Fruit fly (Drosophila melanogaster): ENCODE measurements around the gene hoe2.

The hoe2 gene

DNA sequence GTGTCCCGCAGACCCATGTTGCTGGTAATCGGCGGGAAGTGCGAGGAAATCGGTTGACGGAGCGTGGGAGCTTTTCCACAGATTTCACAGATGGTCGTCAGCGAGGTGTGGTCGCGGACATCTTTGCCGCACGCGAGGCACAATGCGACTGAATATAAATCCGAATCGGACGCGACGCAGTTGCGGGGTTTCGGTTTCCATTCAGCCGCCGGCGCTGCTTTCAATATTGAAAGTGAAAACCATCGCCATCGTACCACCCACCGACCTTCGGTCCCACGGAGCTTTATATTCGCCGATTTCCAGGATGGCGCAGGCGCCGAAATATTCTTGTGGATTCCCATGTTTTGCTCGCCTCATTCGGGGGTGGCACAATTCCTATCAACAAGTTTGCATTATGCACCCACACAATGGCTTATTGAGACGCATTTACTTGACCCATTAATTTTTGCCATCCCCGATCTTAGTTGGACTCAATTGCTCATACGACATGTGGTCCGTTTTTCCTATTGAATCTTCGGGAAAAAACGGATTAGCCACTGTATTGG, at the start of gene hoe2:
hoe2 (minus strand) TSS at position 126 of the 545 bp plus-strand sequence.
- TF ChIP-seq pita (GFP tag; optimal IDR thresholded peaks at IDR 0.05): no peak
- no peak for TF ChIP-seq cato (GFP tag; optimal IDR thresholded peaks at IDR 0.05; ENCODE audit: borderline replicate concordance)
- TF ChIP-seq Hand (GFP tag; optimal IDR thresholded peaks at IDR 0.05): peak; percentile 38
- peak; percentile 4 for TF ChIP-seq Meics (GFP tag; optimal IDR thresholded peaks at IDR 0.05)
- peak; percentile 94 for TF ChIP-seq scrt (GFP tag; optimal IDR thresholded peaks at IDR 0.05)
- no peak for TF ChIP-seq CG12219 (GFP tag; optimal IDR thresholded peaks at IDR 0.05)
- TF ChIP-seq CG18599 (GFP tag; optimal IDR thresholded peaks at IDR 0.05): peak; percentile 57
- peak; percentile 79 for TF ChIP-seq CG13894 (tag; optimal IDR thresholded peaks at IDR 0.05)
- TF ChIP-seq pum (GFP tag; optimal IDR thresholded peaks at IDR 0.05): no peak
- TF ChIP-seq CG32532 (GFP tag; IDR thresholded peaks at IDR 0.05): peak; percentile 41; the same call in 1 of the 2 replicates
- TF ChIP-seq CG10209 (GFP tag; optimal IDR thresholded peaks at IDR 0.05): no peak
- TF ChIP-seq Ets65A (GFP tag): peak; percentile 18
- TF ChIP-seq lab (GFP tag; optimal IDR thresholded peaks at IDR 0.05): peak; percentile 55
- TF ChIP-seq eyg (GFP tag; optimal IDR thresholded peaks at IDR 0.05): no peak
- peak; percentile 57 for TF ChIP-seq ewg (GFP tag; optimal IDR thresholded peaks at IDR 0.05)
- TF ChIP-seq CG34224 (GFP tag; IDR thresholded peaks at IDR 0.05; ENCODE audit: partially characterized antibody): 0 out of 3 replicates have a peak, but pooled peaks have one; percentile 9
- peak; percentile 80 for TF ChIP-seq Fer1 (GFP tag; optimal IDR thresholded peaks at IDR 0.05)
- TF ChIP-seq CG34376 (GFP tag; optimal IDR thresholded peaks at IDR 0.05): peak; percentile 37
- TF ChIP-seq Dref (GFP tag; IDR thresholded peaks at IDR 0.05): peak; percentile 11; the same call in 1 of the 2 replicates
- peak; percentile 31 for TF ChIP-seq CG3281 (GFP tag; optimal IDR thresholded peaks at IDR 0.05)
- 0 out of 2 replicates have a peak, but pooled peaks have one; percentile 16 for TF ChIP-seq Drgx (GFP tag; IDR thresholded peaks at IDR 0.05)
- TF ChIP-seq CG6813 (GFP tag; optimal IDR thresholded peaks at IDR 0.05): peak; percentile 15
- peak; percentile 38; the same call in 1 of the 3 replicates for TF ChIP-seq Dbx (GFP tag; IDR thresholded peaks at IDR 0.05)
- peak; percentile 94 for TF ChIP-seq CG15601 (tag; optimal IDR thresholded peaks at IDR 0.05)
- TF ChIP-seq CG15514 (GFP tag; optimal IDR thresholded peaks at IDR 0.05): peak; percentile 48
- 0 out of 2 replicates have a peak, but pooled peaks have one; percentile 29 for TF ChIP-seq CG16779 (GFP tag; IDR thresholded peaks at IDR 0.05)
- TF ChIP-seq CG2889 (GFP tag; IDR thresholded peaks at IDR 0.05): no peak
- no peak for TF ChIP-seq CG12391 (tag; optimal IDR thresholded peaks at IDR 0.05)
- 0 out of 2 replicates have a peak, but pooled peaks have one; percentile 20 for TF ChIP-seq Rfx (GFP tag; IDR thresholded peaks at IDR 0.05)
- peak; percentile 71 for TF ChIP-seq Hmr (GFP tag; optimal IDR thresholded peaks at IDR 0.05)
- TF ChIP-seq schlank (tag; optimal IDR thresholded peaks at IDR 0.05): no peak
- peak; percentile 38 for TF ChIP-seq Med (GFP tag)
- TF ChIP-seq Jarid2 (GFP tag; optimal IDR thresholded peaks at IDR 0.05): peak; percentile 23
- peak; percentile 7 for TF ChIP-seq caup (GFP tag; optimal IDR thresholded peaks at IDR 0.05; ENCODE audit: severe bottlenecking)
- peak; percentile 94 for TF ChIP-seq Deaf1 (tag; optimal IDR thresholded peaks at IDR 0.05)
- TF ChIP-seq CG18262 (tag; optimal IDR thresholded peaks at IDR 0.05): no peak
- TF ChIP-seq sob (GFP tag; IDR thresholded peaks at IDR 0.05): no peak
- no peak for TF ChIP-seq pros (GFP tag; optimal IDR thresholded peaks at IDR 0.05)

DNA sequence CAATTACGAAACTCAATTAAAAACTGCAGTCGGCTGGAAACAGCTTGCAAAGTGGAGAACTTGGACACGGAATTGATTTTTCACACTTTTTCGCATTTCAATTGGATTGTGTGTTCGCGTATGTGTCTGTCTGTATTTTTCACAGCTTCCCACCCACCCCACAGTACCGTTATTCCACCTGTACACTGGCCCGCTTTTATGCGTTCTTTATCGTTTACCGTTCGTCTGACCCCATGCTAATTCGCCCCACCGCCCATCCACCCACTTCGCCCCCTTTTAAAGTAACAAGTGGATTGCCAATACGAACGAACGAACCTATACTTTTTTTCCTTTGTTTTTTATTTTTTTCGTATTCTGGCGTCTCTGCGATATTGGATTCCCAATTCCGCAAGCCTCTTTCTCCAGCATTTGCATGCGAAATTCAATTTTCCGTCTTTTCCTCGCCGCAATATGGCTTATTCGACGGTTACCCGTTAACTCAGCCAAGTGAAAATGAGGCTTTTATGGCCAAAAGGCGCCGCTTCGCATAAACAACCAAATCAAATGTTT, 45.9 kb upstream of the hoe2 start:
- TF ChIP-seq Med (GFP tag): peak; percentile 78
- peak; percentile 60 for TF ChIP-seq onecut (GFP tag; IDR thresholded peaks at IDR 0.05)
- TF ChIP-seq Mes4 (GFP tag; optimal IDR thresholded peaks at IDR 0.05): no peak
- peak; percentile 88 for TF ChIP-seq Ets65A (GFP tag)
- TF ChIP-seq NFAT (GFP tag; IDR thresholded peaks at IDR 0.05): no peak
- no peak for TF ChIP-seq ci (GFP tag; IDR thresholded peaks at IDR 0.05)
- TF ChIP-seq bigmax (GFP tag; optimal IDR thresholded peaks at IDR 0.05): no peak
- peak; percentile 61 for TF ChIP-seq sens (GFP tag)
- TF ChIP-seq BtbVII (GFP tag; optimal IDR thresholded peaks at IDR 0.05): no peak
- no peak for TF ChIP-seq lov (optimal IDR thresholded peaks at IDR 0.05)
- TF ChIP-seq lov (GFP tag; IDR thresholded peaks at IDR 0.05): 0 out of 3 replicates have a peak, but pooled peaks have one; percentile 42
- no peak for TF ChIP-seq CG7556 (GFP tag; optimal IDR thresholded peaks at IDR 0.05)
- TF ChIP-seq scrt (GFP tag; optimal IDR thresholded peaks at IDR 0.05): peak; percentile 58

Measured in whole organism, embryonic.